Fruit fly (Drosophila melanogaster): Measurements from ENCODE around the gene CG13081.

DNA sequence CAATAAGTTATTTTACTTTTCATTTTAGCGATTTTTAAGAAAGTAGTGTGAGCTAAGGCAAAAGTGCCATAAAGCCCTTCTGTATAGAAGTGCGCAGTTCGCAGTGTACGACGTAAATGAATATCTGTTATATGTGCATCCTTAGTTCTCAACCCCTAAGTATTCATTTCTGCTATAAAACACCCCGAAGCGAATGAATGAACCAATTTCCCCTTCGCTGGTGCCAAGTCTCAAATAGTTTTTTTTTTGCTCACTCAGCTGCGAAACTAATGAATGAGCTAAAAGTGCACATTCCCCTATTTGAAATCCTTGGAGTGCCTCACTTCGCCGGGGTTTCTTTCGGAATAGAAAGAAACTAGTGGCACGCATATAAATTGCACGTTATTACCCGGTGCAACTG is 50.2 kb downstream of the CG13081 start:
- TF ChIP-seq br (GFP tag; optimal IDR thresholded peaks at IDR 0.05): no peak
- no peak for TF ChIP-seq h (GFP tag; optimal IDR thresholded peaks at IDR 0.05)
- no peak for TF ChIP-seq Mio (GFP tag; optimal IDR thresholded peaks at IDR 0.05)
- TF ChIP-seq CG32264 (GFP tag; optimal IDR thresholded peaks at IDR 0.05): no peak
- TF ChIP-seq sage (GFP tag; optimal IDR thresholded peaks at IDR 0.05): no peak
- no peak for TF ChIP-seq usp (GFP tag; optimal IDR thresholded peaks at IDR 0.05)
- TF ChIP-seq psq (GFP tag; optimal IDR thresholded peaks at IDR 0.05): no peak
- no peak for TF ChIP-seq Sp1 (GFP tag; optimal IDR thresholded peaks at IDR 0.05)
- no peak for TF ChIP-seq dsf (GFP tag; optimal IDR thresholded peaks at IDR 0.05; ENCODE audit: borderline replicate concordance)
- TF ChIP-seq GATAd (GFP tag; optimal IDR thresholded peaks at IDR 0.05): no peak
- no peak for TF ChIP-seq CrebA (GFP tag; optimal IDR thresholded peaks at IDR 0.05; ENCODE audit: borderline replicate concordance)

All from whole organism, wandering third instar larva.